Worm (Caenorhabditis elegans) whole organism, L4/young adult: ENCODE measurements around the gene inx-2.

Source experiments
- W03F9.2 ChIP-seq: fragments of 150-350 bp; optimal IDR thresholded peaks from 2 replicates; lab custom pipeline; 2014; ENCODE audit warnings: missing biosample characterization, missing genetic modification characterization
- dao-5 ChIP-seq: sonication (generic microtip); optimal IDR thresholded peaks from 2 replicates; lab custom pipeline; 2016; ENCODE audit warnings: missing genotype, missing genetic modification characterization, moderate library complexity, missing compliant biosample characterization
- him-1 ChIP-seq: sonication (generic microtip); optimal IDR thresholded peaks from 2 replicates; lab custom pipeline; 2016; ENCODE audit warnings: missing genotype, missing genetic modification reagents, missing genetic modification characterization, missing compliant biosample characterization

inx-2 gene

DNA sequence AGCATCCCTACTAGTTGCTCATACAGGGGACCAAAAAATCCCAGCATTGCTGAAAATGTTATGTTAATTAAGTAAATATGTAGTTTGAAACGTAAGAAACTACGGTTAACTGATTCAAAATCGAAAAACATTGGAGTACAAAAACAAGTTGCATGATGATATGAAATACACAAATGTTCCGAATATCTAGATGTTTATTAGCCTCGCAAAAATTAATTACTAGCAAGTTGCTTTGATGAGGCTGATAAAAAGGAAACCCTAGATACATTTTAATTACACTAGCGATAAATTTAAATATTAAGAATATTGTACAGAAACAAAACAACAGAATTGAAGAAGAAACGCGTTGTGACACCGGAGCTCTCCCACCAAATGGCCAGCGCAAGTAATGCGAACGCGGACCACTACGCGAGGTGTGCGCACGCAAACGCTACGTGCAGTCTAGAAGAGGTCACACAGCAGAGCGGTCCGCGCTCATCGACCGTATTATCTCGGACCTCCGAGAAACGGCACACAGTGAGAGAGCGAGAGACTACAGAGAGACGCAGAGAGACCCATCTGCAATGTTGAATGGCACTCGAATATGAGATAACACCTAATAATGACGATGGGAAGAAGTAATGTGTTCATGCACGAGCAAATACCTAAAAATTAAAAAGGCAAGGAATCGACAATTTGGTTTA lies at the start of gene inx-2:
inx-2 (minus strand) TSS at position 51 of the 683 bp plus-strand sequence.
- TF ChIP-seq him-1 (tag; lab: Kevin White, UChicago) (no peak), W03F9.2 (tag; lab: Kevin White, UChicago) (no peak), dao-5 (tag; lab: Kevin White, UChicago) (no peak)

DNA sequence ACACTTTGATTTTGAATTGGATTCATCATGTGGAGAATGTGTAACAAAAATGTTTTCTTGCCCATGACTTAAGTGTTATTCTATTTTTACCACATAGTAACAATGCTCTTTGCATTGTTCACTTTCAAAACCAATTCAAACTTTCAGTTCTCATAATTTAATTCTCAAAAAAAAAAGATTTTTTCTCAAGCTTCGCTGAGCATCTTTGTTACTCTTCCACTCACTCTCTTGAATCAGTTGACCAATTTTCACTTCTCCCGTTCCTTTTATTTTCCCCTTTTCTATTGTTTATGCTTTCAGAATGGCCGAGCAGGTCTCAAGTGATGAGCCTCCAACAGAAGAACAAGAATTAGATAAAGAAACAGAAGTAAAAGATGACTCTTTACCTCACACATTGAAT lies 49.6 kb upstream of the inx-2 start, which contains the start of gene oct-2:
oct-2 (plus strand) TSS at position 301 of the 400 bp plus-strand sequence.
- TF ChIP-seq him-1 (tag; lab: Kevin White, UChicago) (no peak), dao-5 (tag; lab: Kevin White, UChicago) (no peak), W03F9.2 (tag; lab: Kevin White, UChicago) (no peak)

DNA sequence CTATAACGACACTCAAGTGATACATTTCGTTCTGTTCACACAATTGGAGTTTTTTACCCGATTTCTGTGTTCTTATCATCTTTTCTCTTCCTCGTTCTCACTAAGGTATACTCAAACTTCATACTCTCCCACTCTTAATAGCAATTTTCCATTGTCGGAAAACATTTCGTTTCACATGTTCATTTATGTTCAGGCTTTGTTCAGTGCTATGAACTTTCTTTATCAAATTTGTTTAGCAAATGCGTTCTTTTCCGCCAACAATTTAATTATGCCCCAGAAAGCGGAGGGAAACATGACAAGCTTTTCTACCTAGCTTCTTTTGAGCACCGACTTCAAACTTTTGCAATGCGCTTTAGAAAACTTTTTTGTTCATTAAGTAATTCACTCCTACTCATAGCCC lies 48.9 kb upstream of the inx-2 start:
- TF ChIP-seq dao-5 (tag; lab: Kevin White, UChicago) (no peak), him-1 (tag; lab: Kevin White, UChicago) (no peak), W03F9.2 (tag; lab: Kevin White, UChicago) (no peak)

DNA sequence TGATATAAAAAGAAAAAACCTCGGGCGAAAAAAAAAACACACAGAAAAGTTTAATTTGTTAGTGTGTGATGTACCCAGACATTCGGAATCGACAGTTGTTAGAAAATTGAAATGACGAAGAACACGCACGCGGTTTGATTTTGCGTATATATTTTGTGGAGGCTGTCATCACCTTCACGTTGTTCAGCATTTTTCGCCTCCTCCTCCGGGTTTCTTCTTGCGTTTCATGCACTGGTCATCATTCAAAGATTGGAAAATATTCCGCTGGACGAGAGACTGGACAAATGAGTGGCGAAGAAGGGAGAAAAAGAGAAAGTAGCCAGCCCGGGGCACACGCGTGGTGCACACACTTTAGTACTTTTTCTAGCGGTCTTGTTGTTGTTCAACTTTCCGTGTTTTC lies 48.4 kb upstream of the inx-2 start:
- TF ChIP-seq him-1 (tag; lab: Kevin White, UChicago) (no peak), dao-5 (tag; lab: Kevin White, UChicago) (no peak), W03F9.2 (tag; lab: Kevin White, UChicago) (no peak)

DNA sequence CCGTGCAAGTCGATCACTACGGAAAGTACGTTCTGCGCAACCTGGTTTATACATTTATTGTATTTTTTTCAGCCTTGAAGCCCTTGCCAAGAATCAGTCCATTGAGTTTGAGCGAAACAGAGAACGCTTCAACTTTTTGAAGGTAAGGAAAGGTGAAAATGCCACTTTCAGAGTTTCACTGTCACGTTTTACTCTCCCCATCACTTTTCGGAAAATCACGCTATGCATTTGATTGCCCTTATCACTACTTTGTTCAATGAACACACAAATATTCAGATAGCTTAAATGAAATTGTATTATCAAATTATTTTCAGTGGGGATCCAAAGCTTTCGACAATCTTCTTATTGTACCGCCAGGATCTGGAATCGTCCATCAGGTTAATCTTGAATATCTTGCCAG lies 43.9 kb upstream of the inx-2 start:
- TF ChIP-seq W03F9.2 (tag; lab: Kevin White, UChicago) = no peak
- no peak for TF ChIP-seq him-1 (tag; lab: Kevin White, UChicago)
- TF ChIP-seq dao-5 (tag; lab: Kevin White, UChicago) = no peak

DNA sequence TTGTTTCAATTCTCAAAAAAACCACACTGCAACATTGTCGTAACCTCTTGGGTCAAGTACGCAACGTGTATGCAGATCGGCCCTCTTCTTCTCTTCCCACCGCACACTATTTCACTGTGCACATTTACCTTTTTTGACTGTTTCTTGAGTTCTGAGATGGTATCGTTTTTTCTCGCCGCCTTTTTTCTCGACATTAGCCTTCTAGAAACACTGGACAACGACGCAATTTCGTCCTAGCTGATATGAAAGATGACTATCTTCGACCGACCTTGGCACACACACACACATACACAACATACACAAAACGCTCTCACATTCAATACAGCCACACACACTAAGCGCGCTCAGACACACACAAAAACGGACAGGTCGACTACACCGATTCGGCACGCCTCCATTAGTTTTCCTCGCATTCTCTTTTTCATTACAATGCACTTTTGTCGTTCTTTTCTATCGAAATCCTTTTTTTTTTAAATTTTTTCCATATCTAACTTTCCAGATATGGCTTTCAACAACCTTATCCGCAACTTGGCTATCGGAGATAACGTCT lies 42.9 kb upstream of the inx-2 start, which contains the start of gene aco-1:
aco-1 (plus strand) TSS at position 500 of the 550 bp plus-strand sequence.
- TF ChIP-seq him-1 (tag; lab: Kevin White, UChicago) (no peak), W03F9.2 (tag; lab: Kevin White, UChicago) (peak; percentile 48), dao-5 (tag; lab: Kevin White, UChicago) (no peak)

DNA sequence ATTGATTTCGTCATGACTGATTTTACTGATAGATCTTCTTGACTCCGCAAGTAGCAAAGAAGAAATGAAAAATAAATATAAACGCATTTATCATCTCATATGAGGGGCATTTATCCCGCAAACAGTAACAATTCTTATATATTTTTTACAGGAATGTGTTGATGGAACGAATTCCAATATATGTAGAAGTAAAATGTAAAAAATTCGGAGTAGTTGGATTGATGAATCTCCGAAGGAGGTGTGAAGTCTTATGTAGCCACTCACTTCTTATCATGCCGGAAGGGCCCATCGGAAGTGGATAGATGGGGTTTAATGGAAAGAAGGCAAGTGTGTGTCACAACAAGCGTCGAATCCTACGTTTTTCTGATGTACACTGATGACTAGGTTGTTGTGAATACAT lies 41.2 kb upstream of the inx-2 start, which contains the start of gene gcy-9:
gcy-9 (minus strand) TSS at position 101 of the 400 bp plus-strand sequence.
- TF ChIP-seq him-1 (tag; lab: Kevin White, UChicago) (no peak), W03F9.2 (tag; lab: Kevin White, UChicago) (no peak), dao-5 (tag; lab: Kevin White, UChicago) (no peak)

DNA sequence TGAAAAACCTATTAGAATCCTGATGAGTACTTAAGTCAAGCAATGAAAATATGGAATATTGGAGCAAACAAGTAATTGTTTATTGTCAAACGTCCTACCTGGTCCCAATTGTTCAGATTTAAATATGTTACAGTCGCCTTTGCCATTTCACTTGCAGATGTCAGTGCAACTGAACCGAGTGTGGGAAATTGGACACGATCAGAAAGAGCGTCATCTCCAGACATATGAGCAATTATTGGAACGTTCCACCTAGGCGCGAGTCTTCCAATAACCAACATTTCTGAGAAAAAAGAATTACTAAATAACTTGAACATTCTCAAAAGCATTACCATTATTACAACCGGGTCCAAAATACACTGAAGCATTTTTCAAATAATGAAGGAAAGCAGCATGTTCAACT lies 40.6 kb upstream of the inx-2 start:
- TF ChIP-seq dao-5 (tag; lab: Kevin White, UChicago) (no peak), him-1 (tag; lab: Kevin White, UChicago) (no peak), W03F9.2 (tag; lab: Kevin White, UChicago) (no peak)

DNA sequence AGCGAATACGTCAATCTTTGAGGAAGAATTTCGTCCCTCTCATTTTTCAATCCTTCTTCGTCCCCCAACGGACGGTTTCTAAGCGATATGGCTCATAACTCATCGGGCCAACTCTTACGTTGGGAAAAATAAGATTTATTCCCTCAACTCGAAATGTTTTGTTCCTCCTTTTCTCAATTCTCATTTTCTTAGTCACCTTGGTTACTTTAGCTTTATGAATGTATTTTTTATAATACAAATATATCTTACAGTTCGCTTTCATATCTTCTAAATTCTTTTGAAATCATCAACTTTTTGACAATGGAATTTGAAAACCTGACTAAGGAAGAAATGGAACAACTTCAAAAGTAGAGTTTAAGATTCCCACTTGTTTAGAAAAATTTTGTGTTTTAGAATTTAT lies 32.9 kb upstream of the inx-2 start, which contains the start of gene npr-9:
npr-9 (plus strand) TSS at position 301 of the 400 bp plus-strand sequence.
- TF ChIP-seq W03F9.2 (tag; lab: Kevin White, UChicago) (no peak), him-1 (tag; lab: Kevin White, UChicago) (no peak), dao-5 (tag; lab: Kevin White, UChicago) (no peak)

DNA sequence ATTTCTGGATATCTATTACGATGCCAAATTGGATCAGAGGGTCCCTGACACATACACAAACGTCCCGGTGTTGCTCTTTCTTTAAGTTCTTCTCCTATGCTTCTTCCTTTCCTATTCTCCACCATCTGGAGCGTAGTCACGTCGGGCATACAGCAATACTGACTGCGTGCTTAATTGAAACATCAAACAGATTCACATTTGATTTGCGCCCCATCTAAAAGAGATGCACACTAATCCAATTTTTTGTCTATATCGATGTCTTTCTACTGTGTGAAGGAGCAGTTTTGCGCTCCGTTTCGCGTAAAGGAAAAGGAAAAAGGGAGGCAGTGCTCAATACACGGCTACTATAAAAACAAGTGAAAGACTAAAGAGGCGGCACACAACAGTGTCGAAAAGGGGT lies 32.2 kb upstream of the inx-2 start:
- TF ChIP-seq him-1 (tag; lab: Kevin White, UChicago) (no peak), W03F9.2 (tag; lab: Kevin White, UChicago) (no peak), dao-5 (tag; lab: Kevin White, UChicago) (no peak)

DNA sequence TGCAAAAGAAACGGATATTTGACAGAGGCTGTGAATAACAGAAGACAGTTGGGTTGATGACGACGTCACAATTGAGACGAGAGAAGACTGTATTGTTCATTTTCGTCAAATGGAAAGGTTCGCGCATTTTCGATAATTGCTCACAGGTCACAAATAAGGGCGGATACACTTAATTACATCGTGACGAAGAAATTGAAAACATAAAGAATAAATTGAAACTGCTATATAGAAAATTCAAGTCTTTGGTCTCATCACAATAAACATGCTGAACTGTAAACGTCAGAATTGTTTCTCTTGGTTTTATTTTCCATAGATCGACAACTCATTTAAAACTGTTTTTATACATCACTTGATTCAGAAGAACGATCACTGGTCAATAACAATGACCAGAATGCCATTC lies 30.3 kb upstream of the inx-2 start, which contains the start of gene ZK455.5:
ZK455.5 (minus strand) TSS at position 101 of the 400 bp plus-strand sequence.
- TF ChIP-seq W03F9.2 (tag; lab: Kevin White, UChicago) (no peak), dao-5 (tag; lab: Kevin White, UChicago) (no peak), him-1 (tag; lab: Kevin White, UChicago) (no peak)

DNA sequence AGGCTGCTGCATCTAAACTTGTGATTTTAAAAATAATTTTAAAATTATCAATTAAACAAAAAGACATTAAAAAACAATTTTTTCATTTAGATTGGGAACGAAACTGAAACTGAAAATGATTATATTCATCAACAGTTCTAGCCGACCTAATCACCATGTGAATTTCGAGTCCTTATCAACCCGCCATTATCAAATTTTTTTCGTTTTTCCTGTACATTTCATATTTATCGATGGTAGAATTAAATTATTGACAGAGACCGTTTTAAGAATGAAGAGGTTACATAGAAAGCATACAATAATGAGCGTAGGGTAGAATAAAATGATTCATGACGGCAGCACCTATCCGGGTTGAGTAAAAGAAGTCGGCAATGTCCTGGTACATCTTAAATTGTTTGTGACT lies 27.7 kb upstream of the inx-2 start, which contains the start of gene asm-2:
asm-2 (minus strand) TSS at position 12 of the 400 bp plus-strand sequence.
- TF ChIP-seq W03F9.2 (tag; lab: Kevin White, UChicago) (no peak), dao-5 (tag; lab: Kevin White, UChicago) (no peak), him-1 (tag; lab: Kevin White, UChicago) (no peak)

DNA sequence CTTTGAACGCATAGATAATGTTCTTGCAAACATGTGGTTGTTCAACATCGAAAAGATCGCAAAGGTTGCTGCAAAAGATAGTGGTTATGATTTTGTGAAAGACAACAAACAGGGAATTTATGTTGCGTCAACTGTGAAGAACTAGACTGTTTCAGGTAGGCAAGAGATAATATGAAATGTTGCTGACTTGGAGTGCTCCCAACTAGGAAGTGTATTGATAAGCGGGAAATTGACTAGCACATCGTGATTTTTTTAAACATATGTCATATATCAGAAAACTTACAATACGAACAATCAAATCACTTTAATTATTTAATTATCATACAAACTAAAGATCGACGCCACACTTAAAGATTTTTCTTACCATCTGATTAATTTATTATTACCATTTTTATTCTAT lies 26.7 kb upstream of the inx-2 start:
- TF ChIP-seq him-1 (tag; lab: Kevin White, UChicago) (no peak), dao-5 (tag; lab: Kevin White, UChicago) (no peak), W03F9.2 (tag; lab: Kevin White, UChicago) (no peak)
